Worm (Caenorhabditis elegans): ENCODE measurements around the gene C05C12.6.
A peak's percentile ranks its signal among the peaks of the same experiment; 100 is the strongest.

C05C12.6 gene

ce11 chrIV:11241368-11241767, at the start of gene C05C12.6:
Gene C05C12.6, minus strand, starts transcription at chrIV:11241468.
- no peak for TF ChIP-seq nhr-237 (tag; optimal IDR thresholded peaks at IDR 0.05)
- no peak for TF ChIP-seq T20F7.1 (GFP tag; optimal IDR thresholded peaks at IDR 0.05)
- no peak for TF ChIP-seq lsy-2 (tag; optimal IDR thresholded peaks at IDR 0.05)
- no peak for TF ChIP-seq lin-13 (GFP tag; optimal IDR thresholded peaks at IDR 0.05)
- no peak for TF ChIP-seq set-16 (GFP tag; IDR thresholded peaks at IDR 0.05)
- TF ChIP-seq lin-1 (GFP tag; IDR thresholded peaks at IDR 0.05), result no peak
- no peak for TF ChIP-seq aha-1 (tag)
- no peak for TF ChIP-seq madf-5 (GFP tag; IDR thresholded peaks at IDR 0.05)
- no peak for TF ChIP-seq hmg-1.1 (GFP tag; IDR thresholded peaks at IDR 0.05)
- TF ChIP-seq ceh-32 (tag; optimal IDR thresholded peaks at IDR 0.05; ENCODE audit: poor library complexity), result no peak
- no peak for TF ChIP-seq daf-19 (GFP tag; conservative IDR thresholded peaks at IDR 0.05)
- TF ChIP-seq F26F4.8 (GFP tag; conservative IDR thresholded peaks at IDR 0.05), result no peak
- TF ChIP-seq jun-1 (tag; optimal IDR thresholded peaks at IDR 0.05), result no peak
- TF ChIP-seq aly-2 (tag; optimal IDR thresholded peaks at IDR 0.05), result no peak
- TF ChIP-seq T26A8.4 (GFP tag; IDR thresholded peaks at IDR 0.05), result no peak
- no peak for TF ChIP-seq Y105C5A.15 (GFP tag; IDR thresholded peaks at IDR 0.05)
- TF ChIP-seq saeg-2 (GFP tag; IDR thresholded peaks at IDR 0.05), result no peak
- TF ChIP-seq rbr-2 (tag; optimal IDR thresholded peaks at IDR 0.05), result no peak
- no peak for TF ChIP-seq ama-1 (optimal IDR thresholded peaks at IDR 0.05)

ce11 chrIV:11288965-11289364, 47.7 kb upstream of the C05C12.6 start:
- TF ChIP-seq nhr-10 (tag; optimal IDR thresholded peaks at IDR 0.05), result no peak
- no peak for TF ChIP-seq ceh-82 (tag; optimal IDR thresholded peaks at IDR 0.05)
- TF ChIP-seq unc-39 (tag; optimal IDR thresholded peaks at IDR 0.05), result no peak
- TF ChIP-seq zip-2 (tag; optimal IDR thresholded peaks at IDR 0.05), result no peak
- peak; percentile 37 for TF ChIP-seq mep-1 (tag; optimal IDR thresholded peaks at IDR 0.05)
- TF ChIP-seq daf-12 (tag; optimal IDR thresholded peaks at IDR 0.05), result no peak
- TF ChIP-seq daf-16 (GFP tag; optimal IDR thresholded peaks at IDR 0.05), result no peak
- peak; percentile 96 for TF ChIP-seq daf-16 (tag; optimal IDR thresholded peaks at IDR 0.05)
- TF ChIP-seq nhr-11 (tag; optimal IDR thresholded peaks at IDR 0.05), result no peak
- TF ChIP-seq mxl-3 (GFP tag; optimal IDR thresholded peaks at IDR 0.05), result peak; percentile 36
- TF ChIP-seq mes-2 (tag; optimal IDR thresholded peaks at IDR 0.05; ENCODE audit: poor library complexity, severe bottlenecking), result peak; percentile 6
- peak; percentile 80 for TF ChIP-seq dmd-6 (GFP tag; IDR thresholded peaks at IDR 0.05)
- peak; percentile 82 for TF ChIP-seq hlh-11 (tag; optimal IDR thresholded peaks at IDR 0.05)
- no peak for TF ChIP-seq zfp-3 (GFP tag; conservative IDR thresholded peaks at IDR 0.05)
- TF ChIP-seq F37D6.2 (tag; optimal IDR thresholded peaks at IDR 0.05), result no peak
- peak; percentile 84 for TF ChIP-seq nhr-77 (tag; optimal IDR thresholded peaks at IDR 0.05)
- TF ChIP-seq pqm-1 (tag; optimal IDR thresholded peaks at IDR 0.05), result peak; percentile 99
- peak; percentile 88 for TF ChIP-seq nhr-28 (tag; optimal IDR thresholded peaks at IDR 0.05)
- peak; percentile 62 for TF ChIP-seq tra-1 (GFP tag; IDR thresholded peaks at IDR 0.05)
- TF ChIP-seq ZK337.2 (GFP tag; IDR thresholded peaks at IDR 0.05), result no peak
- no peak for TF ChIP-seq ztf-7 (tag; optimal IDR thresholded peaks at IDR 0.05)
- no peak for TF ChIP-seq Y5F2A.4 (GFP tag; optimal IDR thresholded peaks at IDR 0.05)
- TF ChIP-seq nhr-6 (tag; optimal IDR thresholded peaks at IDR 0.05), result peak; percentile 25
- TF ChIP-seq egl-43 (GFP tag; IDR thresholded peaks at IDR 0.05), result no peak
- TF ChIP-seq php-3 (GFP tag; IDR thresholded peaks at IDR 0.05), result peak; percentile 98
- no peak for TF ChIP-seq tag-97 (GFP tag; IDR thresholded peaks at IDR 0.05)
- no peak for TF ChIP-seq jun-1 (tag; optimal IDR thresholded peaks at IDR 0.05)
- TF ChIP-seq T20F7.1 (GFP tag; optimal IDR thresholded peaks at IDR 0.05), result no peak
- TF ChIP-seq lin-1 (GFP tag; IDR thresholded peaks at IDR 0.05), result peak; percentile 57; the same call in 1 of the 2 replicates
- peak; percentile 90 for TF ChIP-seq dve-1 (tag; optimal IDR thresholded peaks at IDR 0.05; ENCODE audit: insufficient read depth)
- TF ChIP-seq hlh-30 (tag; optimal IDR thresholded peaks at IDR 0.05; ENCODE audit: insufficient read depth), result peak; percentile 33
- TF ChIP-seq lin-13 (GFP tag; optimal IDR thresholded peaks at IDR 0.05), result no peak
- no peak for TF ChIP-seq lin-29 (GFP tag; IDR thresholded peaks at IDR 0.05)
